Worm (Caenorhabditis elegans) whole organism, L4 larva: Measurements from ENCODE around the gene rcan-1.
A peak's percentile ranks its signal among the peaks of the same experiment; 100 is the strongest.

Experiments used
- D1046.2 ChIP-seq: fragments of 200-800 bp; sonication (Bioruptor generic); IDR thresholded peaks from 2 replicates; pipeline ENCODE4 v1.3.6; 2022; ENCODE audit warnings: missing genetic modification characterization, missing compliant biosample characterization
- F10B5.3 ChIP-seq: sonication (generic microtip); optimal IDR thresholded peaks from 2 replicates; lab custom pipeline; 2016; ENCODE audit warnings: mild to moderate bottlenecking, missing genetic modification characterization, missing compliant biosample characterization
- F49E8.2 ChIP-seq: sonication (generic microtip); optimal IDR thresholded peaks from 2 replicates; lab custom pipeline; 2016; ENCODE audit warnings: missing compliant biosample characterization, mild to moderate bottlenecking, missing genetic modification characterization, borderline replicate concordance
- Y48G9A.11 ChIP-seq: fragments of 200-800 bp; sonication (Bioruptor generic); IDR thresholded peaks from 2 replicates; pipeline ENCODE4 v1.3.6; 2022; ENCODE audit warnings: missing genetic modification reagents, missing genetic modification characterization, missing compliant biosample characterization
- ZK337.2 ChIP-seq: fragments of 200-800 bp; sonication (Bioruptor generic); IDR thresholded peaks from 2 replicates; pipeline ENCODE4 v1.3.6; 2022; ENCODE audit warnings: missing genetic modification reagents, missing genetic modification characterization, missing compliant biosample characterization
- aha-1 ChIP-seq: fragments of 150-350 bp; peaks from one replicate; lab custom pipeline; 2014; ENCODE audit warnings: missing biosample characterization, missing genetic modification characterization
- arid-1 ChIP-seq: fragments of 200-800 bp; sonication (Bioruptor generic); conservative IDR thresholded peaks from 2 replicates; pipeline ENCODE4 v1.3.6; 2022; ENCODE audit warnings: missing genetic modification reagents, missing genetic modification characterization, missing compliant biosample characterization
- ceh-20 ChIP-seq: fragments of 200-800 bp; sonication (Bioruptor generic); IDR thresholded peaks from 2 replicates; pipeline ENCODE4 v1.3.6; 2022; ENCODE audit warnings: missing genetic modification reagents, missing genetic modification characterization, missing compliant biosample characterization
- ces-1 ChIP-seq: fragments of 150-350 bp; sonication (generic microtip); optimal IDR thresholded peaks from 4 replicates; lab custom pipeline; 2014; ENCODE audit warnings: missing biosample characterization, missing genetic modification reagents, missing genetic modification characterization
- duxl-1 ChIP-seq: sonication (generic microtip); optimal IDR thresholded peaks from 2 replicates; lab custom pipeline; 2016; ENCODE audit warnings: mild to moderate bottlenecking, missing genetic modification characterization, moderate library complexity, missing compliant biosample characterization; ENCODE audit not compliant: poor library complexity
- egl-43 ChIP-seq: fragments of 200-800 bp; sonication (Bioruptor generic); IDR thresholded peaks from 2 replicates; pipeline ENCODE4 v1.3.6; 2022; ENCODE audit warnings: missing genetic modification reagents, missing genetic modification characterization, missing compliant biosample characterization
- gei-8 ChIP-seq: fragments of 200-800 bp; sonication (Bioruptor generic); optimal IDR thresholded peaks from 2 replicates; lab custom pipeline; 2018; ENCODE audit warnings: mild to moderate bottlenecking, missing genetic modification characterization, missing compliant biosample characterization
- jun-1 ChIP-seq: fragments of 150-350 bp; optimal IDR thresholded peaks from 2 replicates; lab custom pipeline; 2014; ENCODE audit warnings: missing biosample characterization, missing genetic modification reagents, missing genetic modification characterization
- lin-13 ChIP-seq: fragments of 150-350 bp; optimal IDR thresholded peaks from 2 replicates; lab custom pipeline; 2014; ENCODE audit warnings: missing biosample characterization, missing genetic modification reagents, missing genetic modification characterization
- lin-29 ChIP-seq: fragments of 200-800 bp; sonication (Bioruptor generic); IDR thresholded peaks from 2 replicates; pipeline ENCODE4 v1.3.6; 2022; ENCODE audit warnings: missing genetic modification reagents, missing genetic modification characterization, missing compliant biosample characterization
- lin-38 ChIP-seq: fragments of 200-800 bp; sonication (Bioruptor generic); IDR thresholded peaks from 2 replicates; pipeline ENCODE4 v1.3.6; 2022; ENCODE audit warnings: missing genetic modification reagents, missing genetic modification characterization, missing compliant biosample characterization
- lsy-2 ChIP-seq, 2 experiments: fragments of 150-350 bp in 1 of 2; sonication (generic microtip) in 1 of 2; optimal IDR thresholded peaks; 2 replicates each; lab custom pipeline; 2014 to 2017; ENCODE audit warnings: missing biosample characterization in 2 of 2, missing genetic modification characterization in 2 of 2
- mdl-1 ChIP-seq, 2 experiments: fragments of 150-350 bp in 1 of 2; sonication (generic microtip) in 1 of 2; optimal IDR thresholded peaks; 2 replicates each; lab custom pipeline; 2014 to 2017; ENCODE audit warnings: missing biosample characterization in 2 of 2, missing genetic modification characterization in 2 of 2
- mep-1 ChIP-seq: fragments of 150-350 bp; sonication (generic microtip); optimal IDR thresholded peaks from 3 replicates; lab custom pipeline; 2014; ENCODE audit warnings: missing biosample characterization, missing genetic modification characterization
- mes-2 ChIP-seq: sonication (generic microtip); optimal IDR thresholded peaks from 2 replicates; lab custom pipeline; 2016; ENCODE audit warnings: missing genotype, mild to moderate bottlenecking, missing genetic modification characterization, missing compliant biosample characterization; ENCODE audit not compliant: poor library complexity, severe bottlenecking
- mxl-2 ChIP-seq: fragments of 200-800 bp; sonication (Bioruptor generic); conservative IDR thresholded peaks from 2 replicates; pipeline ENCODE4 v1.3.6; 2022; ENCODE audit warnings: missing genetic modification reagents, missing genetic modification characterization, missing compliant biosample characterization
- mxl-3 ChIP-seq: fragments of 200-800 bp; sonication (Bioruptor generic); optimal IDR thresholded peaks from 2 replicates; lab custom pipeline; 2018; ENCODE audit warnings: mild to moderate bottlenecking, missing genetic modification characterization, missing compliant biosample characterization
- nhr-102 ChIP-seq: sonication (generic microtip); optimal IDR thresholded peaks from 2 replicates; lab custom pipeline; 2016; ENCODE audit warnings: mild to moderate bottlenecking, missing genetic modification characterization, moderate library complexity, missing compliant biosample characterization
- nhr-237 ChIP-seq: sonication (generic microtip); optimal IDR thresholded peaks from 2 replicates; lab custom pipeline; 2017; ENCODE audit warnings: missing biosample characterization, missing genetic modification characterization
- nhr-28 ChIP-seq: fragments of 150-350 bp; optimal IDR thresholded peaks from 2 replicates; lab custom pipeline; 2014; ENCODE audit warnings: missing biosample characterization, missing genetic modification characterization
- nhr-76 ChIP-seq: fragments of 150-350 bp; optimal IDR thresholded peaks from 2 replicates; lab custom pipeline; 2014; ENCODE audit warnings: missing biosample characterization, missing genetic modification characterization
- php-3 ChIP-seq: fragments of 200-800 bp; sonication (Bioruptor generic); IDR thresholded peaks from 2 replicates; pipeline ENCODE4 v1.3.6; 2022; ENCODE audit warnings: missing genetic modification reagents, missing genetic modification characterization, missing compliant biosample characterization
- pqm-1 ChIP-seq: sonication (generic microtip); optimal IDR thresholded peaks from 2 replicates; lab custom pipeline; 2017; ENCODE audit warnings: missing biosample characterization, missing genetic modification characterization
- sdz-12 ChIP-seq: fragments of 200-800 bp; sonication (Bioruptor generic); optimal IDR thresholded peaks from 2 replicates; lab custom pipeline; 2018; ENCODE audit warnings: mild to moderate bottlenecking, missing genetic modification characterization, missing compliant biosample characterization
- set-16 ChIP-seq: fragments of 200-800 bp; sonication (Bioruptor generic); IDR thresholded peaks from 2 replicates; pipeline ENCODE4 v1.3.6; 2022; ENCODE audit warnings: missing genetic modification reagents, missing genetic modification characterization, missing compliant biosample characterization
- skn-1 ChIP-seq: fragments of 150-350 bp; optimal IDR thresholded peaks from 2 replicates; lab custom pipeline; 2014; ENCODE audit warnings: missing biosample characterization, missing genetic modification characterization
- snpc-1.2 ChIP-seq: fragments of 200-800 bp; sonication (Bioruptor generic); IDR thresholded peaks from 2 replicates; pipeline ENCODE4 v1.3.6; 2022; ENCODE audit warnings: missing genetic modification reagents, missing genetic modification characterization, missing compliant biosample characterization
- spr-3 ChIP-seq: fragments of 200-800 bp; sonication (Bioruptor generic); optimal IDR thresholded peaks from 2 replicates; lab custom pipeline; 2018; ENCODE audit warnings: mild to moderate bottlenecking, missing genetic modification characterization, missing compliant biosample characterization
- unc-130 ChIP-seq: sonication (generic microtip); optimal IDR thresholded peaks from 2 replicates; lab custom pipeline; 2016; ENCODE audit warnings: missing genetic modification reagents, missing genetic modification characterization, missing compliant biosample characterization
- zfp-2 ChIP-seq: sonication (generic microtip); optimal IDR thresholded peaks from 2 replicates; lab custom pipeline; 2016; ENCODE audit warnings: mild to moderate bottlenecking, missing genetic modification characterization, missing compliant biosample characterization
- zip-11 ChIP-seq: fragments of 200-800 bp; sonication (Bioruptor generic); IDR thresholded peaks from 2 replicates; pipeline ENCODE4 v1.3.6; 2022; ENCODE audit warnings: missing genetic modification characterization, missing compliant biosample characterization
- ztf-11 ChIP-seq: fragments of 150-350 bp; optimal IDR thresholded peaks from 2 replicates; lab custom pipeline; 2014; ENCODE audit warnings: missing biosample characterization, missing genetic modification characterization

The rcan-1 gene

DNA sequence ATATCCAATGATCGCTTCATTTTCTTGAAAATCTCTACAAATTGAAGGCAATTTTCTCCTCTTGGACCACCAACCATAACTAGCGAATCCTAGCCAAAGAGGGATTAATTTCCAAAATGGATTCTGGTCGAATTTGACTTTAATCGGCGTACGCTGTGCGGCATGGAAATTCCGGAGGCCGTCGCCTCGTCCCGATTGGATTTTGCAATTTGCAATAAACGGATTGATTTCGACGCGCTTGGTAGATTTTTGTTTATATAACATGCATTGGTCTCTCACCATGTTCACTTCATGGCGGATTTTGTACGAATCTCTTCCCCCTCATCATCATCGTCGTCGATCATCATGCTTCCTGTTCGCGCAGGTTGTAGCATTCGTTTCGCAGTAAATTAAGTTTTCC is 18.2 kb downstream of the rcan-1 start:
- TF ChIP-seq nhr-102 (no peak), F10B5.3 (no peak), skn-1 (tag; lab: Kevin White, UChicago) (no peak), ceh-20 (GFP tag; lab: Robert Waterston, UW) (no peak), arid-1 (GFP tag; lab: Robert Waterston, UW) (no peak), sdz-12 (no peak), jun-1 (tag; lab: Kevin White, UChicago) (no peak)
- TF ChIP-seq, all 104 proteins: peak for 0

ce11 chrIII:5665278-5665677 is 18.6 kb downstream of the rcan-1 start:
- TF ChIP-seq lin-13, result no peak
- peak; percentile 31 for TF ChIP-seq nhr-28 (tag; lab: Kevin White, UChicago)
- TF ChIP-seq ZK337.2, result no peak
- TF ChIP-seq mes-2 (tag; lab: Kevin White, UChicago), result peak; percentile 13
- TF ChIP-seq pqm-1 (tag; lab: Kevin White, UChicago), result peak; percentile 1

DNA sequence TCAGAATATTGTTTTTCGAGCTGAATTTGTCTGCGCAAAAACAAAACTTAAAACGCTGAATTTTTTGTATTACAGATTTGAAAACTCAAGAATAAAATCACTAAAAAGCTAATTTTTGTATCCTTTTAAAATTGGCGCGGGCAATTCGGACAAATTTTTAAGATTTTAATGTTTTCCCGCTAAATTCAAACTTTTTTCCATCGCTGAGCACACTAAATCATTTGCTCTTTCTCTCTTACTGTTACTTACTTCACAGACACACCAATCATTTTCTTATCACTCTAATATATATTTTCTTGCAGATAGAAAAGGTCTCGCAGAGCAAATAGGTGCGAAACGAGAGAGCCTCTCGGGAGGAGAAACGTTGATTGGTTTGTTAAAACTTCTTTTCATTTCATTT is 20.0 kb downstream of the rcan-1 start, which contains the start of gene par-3:
Gene par-3, plus strand, starts transcription at position 301 of the 400 bp plus-strand sequence.
- no peak for TF ChIP-seq jun-1 (tag; lab: Kevin White, UChicago)
- TF ChIP-seq aha-1 (tag; lab: Kevin White, UChicago), result peak; percentile 42
- peak; percentile 53 for TF ChIP-seq pqm-1 (tag; lab: Kevin White, UChicago)
- TF ChIP-seq, all 104 proteins: peak for 2

DNA sequence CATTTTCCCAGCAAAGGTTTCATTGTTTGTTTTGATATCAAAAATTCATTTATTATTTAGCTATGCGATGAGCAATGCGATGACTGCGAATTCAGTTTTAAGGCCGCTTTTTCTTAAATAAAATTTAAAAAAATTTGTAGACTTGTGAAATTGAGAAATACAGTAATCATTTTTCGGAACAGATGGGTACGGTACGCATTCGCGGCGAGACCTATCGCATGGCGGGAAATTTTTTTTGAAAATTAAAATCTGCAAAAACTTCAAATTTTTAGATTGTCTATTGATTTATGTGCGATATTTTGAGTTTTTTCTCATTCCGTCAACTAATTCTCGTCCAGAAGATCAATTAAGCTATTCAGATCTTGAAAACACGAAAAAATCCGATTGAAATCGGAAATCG is 20.4 kb downstream of the rcan-1 start:
- TF ChIP-seq F49E8.2, result peak; percentile 85
- TF ChIP-seq lsy-2 (tag; optimal IDR thresholded peaks at IDR 0.05; lab: Kevin White, UChicago), result peak in 1 of 2 experiments; percentile 73
- TF ChIP-seq lin-38 (GFP tag; lab: Robert Waterston, UW), result peak; percentile 81
- peak; percentile 60; the same call in 1 of the 2 replicates for TF ChIP-seq snpc-1.2 (GFP tag; lab: Robert Waterston, UW)
- TF ChIP-seq gei-8 (GFP tag; lab: Kevin White, UChicago), result no peak
- TF ChIP-seq Y48G9A.11 (GFP tag; lab: Robert Waterston, UW), result peak; percentile 79
- TF ChIP-seq unc-130, result peak; percentile 87
- TF ChIP-seq aha-1 (tag; lab: Kevin White, UChicago), result no peak

DNA sequence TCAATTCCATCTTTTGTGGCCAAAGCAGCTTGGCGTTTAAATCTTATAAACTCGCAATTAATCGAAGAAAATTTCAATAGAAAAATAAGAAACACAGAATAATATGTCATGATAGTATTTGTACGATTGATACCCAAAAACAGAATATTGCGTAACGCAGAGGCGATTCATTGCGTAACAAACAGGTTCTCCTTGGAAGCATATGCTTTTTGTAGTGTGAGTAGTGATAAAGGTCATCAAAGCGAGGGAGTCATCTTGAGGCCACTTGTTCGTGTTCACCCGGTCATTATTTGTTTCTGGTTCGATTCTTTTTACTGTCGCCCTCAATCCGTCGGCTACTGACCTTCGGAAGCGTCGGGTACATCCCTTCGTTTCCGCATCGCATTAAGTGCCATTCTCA is 22.9 kb downstream of the rcan-1 start, which contains the start of gene F54E7.6:
Gene F54E7.6, minus strand, starts transcription at position 110 of the 400 bp plus-strand sequence.
- peak; percentile 33 for TF ChIP-seq mxl-3
- no peak for TF ChIP-seq ces-1
- TF ChIP-seq nhr-28 (tag; lab: Kevin White, UChicago), result peak; percentile 82

ce11 chrIII:5656941-5657340 is 27.0 kb downstream of the rcan-1 start, which contains the start of gene sdz-21:
TSS of gene sdz-21 (minus strand) at chrIII:5657041.
- TF ChIP-seq lin-29 (GFP tag; lab: Robert Waterston, UW) (no peak), ztf-11 (tag; lab: Kevin White, UChicago) (no peak), egl-43 (GFP tag; lab: Robert Waterston, UW) (no peak), zfp-2 (tag; lab: Kevin White, UChicago) (no peak), nhr-237 (no peak), mep-1 (no peak), snpc-1.2 (GFP tag; lab: Robert Waterston, UW) (no peak), php-3 (no peak), set-16 (GFP tag; lab: Robert Waterston, UW) (no peak), mxl-2 (no peak), nhr-76 (tag; lab: Kevin White, UChicago) (no peak), spr-3 (GFP tag; lab: Kevin White, UChicago) (no peak), zip-11 (no peak), mdl-1 (tag; optimal IDR thresholded peaks at IDR 0.05; lab: Kevin White, UChicago) (no peak), duxl-1 (tag; lab: Kevin White, UChicago) (no peak), pqm-1 (tag; lab: Kevin White, UChicago) (no peak), D1046.2 (no peak)
